Worm (Caenorhabditis elegans): ENCODE results near the gene E04F6.15.

Gene E04F6.15

ce11 chrII:7183493-7184272 is 26.4 kb downstream of the E04F6.15 start, which contains the start of gene pdl-1 (continued):
- no peak for TF ChIP-seq daf-12 (tag; optimal IDR thresholded peaks at IDR 0.05)
- peak; percentile 57 for TF ChIP-seq unc-130 (GFP tag; optimal IDR thresholded peaks at IDR 0.05)
- no peak for TF ChIP-seq ceh-28 (tag; optimal IDR thresholded peaks at IDR 0.05)
- TF ChIP-seq Y75B8A.6 (GFP tag; IDR thresholded peaks at IDR 0.05), result peak; percentile 86
- peak; percentile 85 for TF ChIP-seq mdt-29 (GFP tag; IDR thresholded peaks at IDR 0.05)
- TF ChIP-seq nhr-77 (tag; optimal IDR thresholded peaks at IDR 0.05), result peak; percentile 40
- TF ChIP-seq ztf-11 (tag; optimal IDR thresholded peaks at IDR 0.05), result no peak
- TF ChIP-seq spr-3 (GFP tag; optimal IDR thresholded peaks at IDR 0.05), result peak; percentile 77
- peak; percentile 74 to 96; a peak in 3 of 4 replicates for TF ChIP-seq madf-5 (GFP tag; IDR thresholded peaks at IDR 0.05)
- peak in 1 of 2 experiments; percentile 69 for TF ChIP-seq hif-1 (tag; optimal IDR thresholded peaks at IDR 0.05)
- peak; percentile 70 to 93 for TF ChIP-seq daf-16 (GFP tag; optimal IDR thresholded peaks at IDR 0.05)
- TF ChIP-seq daf-16 (tag; optimal IDR thresholded peaks at IDR 0.05), result peak; percentile 81
- TF ChIP-seq lin-38 (GFP tag; IDR thresholded peaks at IDR 0.05), result peak; percentile 87
- peak; percentile 97 for TF ChIP-seq dmd-8 (GFP tag; IDR thresholded peaks at IDR 0.05)
- TF ChIP-seq fkh-10 (GFP tag; optimal IDR thresholded peaks at IDR 0.05), result no peak
- TF ChIP-seq ceh-32 (tag; optimal IDR thresholded peaks at IDR 0.05; ENCODE audit: poor library complexity), result peak; percentile 51
- TF ChIP-seq lin-13 (GFP tag; optimal IDR thresholded peaks at IDR 0.05), result peak; percentile 62
- no peak for TF ChIP-seq lin-15B (tag; optimal IDR thresholded peaks at IDR 0.05)
- TF ChIP-seq jun-1 (tag; optimal IDR thresholded peaks at IDR 0.05), result no peak
- TF ChIP-seq R02D3.7 (tag; optimal IDR thresholded peaks at IDR 0.05), result no peak
- TF ChIP-seq nhr-111 (GFP tag; optimal IDR thresholded peaks at IDR 0.05), result peak; percentile 91
- TF ChIP-seq lin-39 (tag; optimal IDR thresholded peaks at IDR 0.05), result no peak
- TF ChIP-seq daf-19 (GFP tag; conservative IDR thresholded peaks at IDR 0.05), result peak; percentile 96
- TF ChIP-seq nhr-102 (tag; optimal IDR thresholded peaks at IDR 0.05), result peak; percentile 76
- TF ChIP-seq Y5F2A.4 (GFP tag; optimal IDR thresholded peaks at IDR 0.05), result peak; percentile 94
- peak in 1 of 2 experiments; percentile 89 for TF ChIP-seq unc-62 (GFP tag; optimal IDR thresholded peaks at IDR 0.05 in 1 of 2)
- TF ChIP-seq unc-62 (tag; optimal IDR thresholded peaks at IDR 0.05), result peak; percentile 11
- TF ChIP-seq egl-27 (tag; optimal IDR thresholded peaks at IDR 0.05), result no peak
- peak; percentile 94 for TF ChIP-seq arid-1 (GFP tag; conservative IDR thresholded peaks at IDR 0.05)
- TF ChIP-seq nhr-10 (tag; optimal IDR thresholded peaks at IDR 0.05), result no peak
- TF ChIP-seq ceh-82 (tag; optimal IDR thresholded peaks at IDR 0.05), result no peak
- TF ChIP-seq aly-2 (tag; optimal IDR thresholded peaks at IDR 0.05), result no peak
- peak; percentile 73 for TF ChIP-seq zip-2 (tag; optimal IDR thresholded peaks at IDR 0.05)
- TF ChIP-seq ztf-7 (tag; optimal IDR thresholded peaks at IDR 0.05), result peak; percentile 40
- TF ChIP-seq daf-8 (GFP tag; IDR thresholded peaks at IDR 0.05), result peak; percentile 24; the same call in 1 of the 2 replicates
- TF ChIP-seq nhr-11 (tag; optimal IDR thresholded peaks at IDR 0.05), result peak; percentile 57
- peak; percentile 98 for TF ChIP-seq egl-43 (GFP tag; IDR thresholded peaks at IDR 0.05)
- peak; percentile 76 for TF ChIP-seq nhr-48 (tag; optimal IDR thresholded peaks at IDR 0.05)
- no peak for TF ChIP-seq ces-1 (GFP tag; optimal IDR thresholded peaks at IDR 0.05)
- peak; percentile 40 for TF ChIP-seq dpl-1 (GFP tag; optimal IDR thresholded peaks at IDR 0.05)
- TF ChIP-seq ctbp-1 (GFP tag; IDR thresholded peaks at IDR 0.05), result peak; percentile 93
- TF ChIP-seq F49E8.2 (tag; optimal IDR thresholded peaks at IDR 0.05; ENCODE audit: borderline replicate concordance), result peak; percentile 76
- TF ChIP-seq zag-1 (tag; optimal IDR thresholded peaks at IDR 0.05), result no peak
- TF ChIP-seq ama-1 (optimal IDR thresholded peaks at IDR 0.05), result no peak
- peak; percentile 53 for TF ChIP-seq mxl-3 (GFP tag; optimal IDR thresholded peaks at IDR 0.05)
- TF ChIP-seq skn-1 (tag; optimal IDR thresholded peaks at IDR 0.05), result no peak
- peak in 1 of 2 experiments; percentile 72 for TF ChIP-seq lsy-2 (tag; optimal IDR thresholded peaks at IDR 0.05)
- TF ChIP-seq snpc-1.2 (GFP tag; IDR thresholded peaks at IDR 0.05), result peak; percentile 86
- no peak for TF ChIP-seq fos-1 (tag; optimal IDR thresholded peaks at IDR 0.05)
- no peak for TF ChIP-seq tag-97 (GFP tag; IDR thresholded peaks at IDR 0.05)
- TF ChIP-seq ceh-20 (GFP tag; IDR thresholded peaks at IDR 0.05), result peak; percentile 74; the same call in 1 of the 2 replicates
